Worm (Caenorhabditis elegans) whole organism, mixed stage, embryonic: ENCODE measurements around the gene R144.12.
A peak's percentile ranks its signal among the peaks of the same experiment; 100 is the strongest.
"Not testable (repeated sequence)": the region's sequence is repeated elsewhere in the genome, so short reads cannot be mapped to it uniquely, and the experiment has no call there.

Experiments used
- M03D4.4 ChIP-seq: sonication (generic microtip); optimal IDR thresholded peaks from 2 replicates; lab custom pipeline; 2017; ENCODE audit warnings: mild to moderate bottlenecking, missing genetic modification characterization, missing compliant biosample characterization
- bed-3 ChIP-seq: fragments of 200-800 bp; sonication (Bioruptor generic); optimal IDR thresholded peaks from 3 replicates; lab custom pipeline; 2018; ENCODE audit warnings: mild to moderate bottlenecking, missing genetic modification characterization, moderate library complexity, missing compliant biosample characterization
- blmp-1 ChIP-seq: fragments of 150-350 bp; optimal IDR thresholded peaks from 2 replicates; lab custom pipeline; 2014; ENCODE audit warnings: missing biosample characterization, missing genetic modification characterization
- ceh-39 ChIP-seq: fragments of 150-350 bp; optimal IDR thresholded peaks from 2 replicates; lab custom pipeline; 2014; ENCODE audit warnings: missing biosample characterization, missing genetic modification characterization
- ceh-43 ChIP-seq: fragments of 200-800 bp; sonication (Bioruptor generic); optimal IDR thresholded peaks from 2 replicates; lab custom pipeline; 2018; ENCODE audit warnings: mild to moderate bottlenecking, missing genetic modification characterization, moderate library complexity, missing compliant biosample characterization
- ceh-83 ChIP-seq: fragments of 200-800 bp; sonication (Bioruptor generic); optimal IDR thresholded peaks from 2 replicates; lab custom pipeline; 2018; ENCODE audit warnings: mild to moderate bottlenecking, missing genetic modification characterization, missing compliant biosample characterization
- ces-1 ChIP-seq: fragments of 150-350 bp; optimal IDR thresholded peaks from 2 replicates; lab custom pipeline; 2014; ENCODE audit warnings: missing biosample characterization, missing genetic modification reagents, missing genetic modification characterization
- cnd-1 ChIP-seq: fragments of 200-800 bp; sonication (Bioruptor generic); optimal IDR thresholded peaks from 2 replicates; lab custom pipeline; 2018; ENCODE audit warnings: mild to moderate bottlenecking, missing genetic modification characterization, missing compliant biosample characterization
- drap-1 ChIP-seq: fragments of 200-800 bp; sonication (Bioruptor generic); optimal IDR thresholded peaks from 3 replicates; lab custom pipeline; 2018; ENCODE audit warnings: mild to moderate bottlenecking, missing genetic modification characterization, missing compliant biosample characterization
- elt-1 ChIP-seq: sonication (generic microtip); optimal IDR thresholded peaks from 2 replicates; lab custom pipeline; 2017; ENCODE audit warnings: missing genetic modification characterization, mild to moderate bottlenecking, missing compliant biosample characterization, antibody characterized with exemption, moderate library complexity, borderline replicate concordance; ENCODE audit not compliant: insufficient read depth
- elt-3 ChIP-seq: fragments of 150-350 bp; optimal IDR thresholded peaks from 2 replicates; lab custom pipeline; 2014; ENCODE audit warnings: missing biosample characterization, missing genetic modification characterization
- flh-1 ChIP-seq: fragments of 200-800 bp; sonication (Bioruptor generic); optimal IDR thresholded peaks from 2 replicates; lab custom pipeline; 2018; ENCODE audit warnings: mild to moderate bottlenecking, missing genetic modification characterization, moderate library complexity, missing compliant biosample characterization
- ham-2 ChIP-seq: fragments of 200-800 bp; sonication (Bioruptor generic); optimal IDR thresholded peaks from 2 replicates; lab custom pipeline; 2018; ENCODE audit warnings: mild to moderate bottlenecking, missing genetic modification characterization, missing compliant biosample characterization
- hlh-1 ChIP-seq: fragments of 150-350 bp; optimal IDR thresholded peaks from 2 replicates; lab custom pipeline; 2014; ENCODE audit warnings: missing biosample characterization, missing genetic modification reagents, missing genetic modification characterization
- lin-13 ChIP-seq: fragments of 150-350 bp; optimal IDR thresholded peaks from 2 replicates; lab custom pipeline; 2014; ENCODE audit warnings: missing biosample characterization, missing genetic modification characterization
- lin-32 ChIP-seq: fragments of 200-800 bp; sonication (Bioruptor generic); optimal IDR thresholded peaks from 2 replicates; lab custom pipeline; 2018; ENCODE audit warnings: mild to moderate bottlenecking, missing genetic modification characterization, missing compliant biosample characterization
- lsy-2 ChIP-seq: fragments of 150-350 bp; optimal IDR thresholded peaks from 2 replicates; lab custom pipeline; 2014; ENCODE audit warnings: missing biosample characterization, missing genetic modification characterization
- mab-5 ChIP-seq: fragments of 150-350 bp; optimal IDR thresholded peaks from 2 replicates; lab custom pipeline; 2014; ENCODE audit warnings: missing biosample characterization, missing genetic modification characterization
- mep-1 ChIP-seq: fragments of 150-350 bp; optimal IDR thresholded peaks from 2 replicates; lab custom pipeline; 2017; ENCODE audit warnings: missing biosample characterization, missing genetic modification reagents, missing genetic modification characterization, inconsistent platforms
- mls-2 ChIP-seq: sonication (generic microtip); optimal IDR thresholded peaks from 2 replicates; lab custom pipeline; 2016; ENCODE audit warnings: mild to moderate bottlenecking, missing genetic modification characterization, moderate library complexity, missing compliant biosample characterization
- nhr-12 ChIP-seq: fragments of 150-350 bp; optimal IDR thresholded peaks from 2 replicates; lab custom pipeline; 2014; ENCODE audit warnings: missing biosample characterization, missing genetic modification characterization
- nhr-2 ChIP-seq: fragments of 150-350 bp; optimal IDR thresholded peaks from 2 replicates; lab custom pipeline; 2014; ENCODE audit warnings: missing biosample characterization, missing genetic modification characterization
- nhr-237 ChIP-seq: fragments of 150-350 bp; optimal IDR thresholded peaks from 2 replicates; lab custom pipeline; 2014; ENCODE audit warnings: missing biosample characterization, missing genetic modification characterization
- nhr-28 ChIP-seq: fragments of 150-350 bp; optimal IDR thresholded peaks from 2 replicates; lab custom pipeline; 2014; ENCODE audit warnings: missing biosample characterization, missing genetic modification characterization
- nhr-76 ChIP-seq: sonication (generic microtip); optimal IDR thresholded peaks from 2 replicates; lab custom pipeline; 2017; ENCODE audit warnings: missing biosample characterization, missing genetic modification characterization
- pha-4 ChIP-seq: fragments of 150-350 bp; optimal IDR thresholded peaks from 2 replicates; lab custom pipeline; 2018; ENCODE audit warnings: missing biosample characterization, missing genetic modification reagents, missing genetic modification characterization
- sem-2 ChIP-seq: fragments of 200-800 bp; sonication (Bioruptor generic); optimal IDR thresholded peaks from 2 replicates; lab custom pipeline; 2018; ENCODE audit warnings: mild to moderate bottlenecking, missing genetic modification characterization, missing compliant biosample characterization
- snpc-4 ChIP-seq: fragments of 150-350 bp; optimal IDR thresholded peaks from 2 replicates; lab custom pipeline; 2014; ENCODE audit warnings: missing biosample characterization, missing genetic modification characterization
- sptf-1 ChIP-seq: sonication (generic microtip); optimal IDR thresholded peaks from 2 replicates; lab custom pipeline; 2017; ENCODE audit warnings: mild to moderate bottlenecking, missing genetic modification characterization, moderate library complexity, missing compliant biosample characterization
- tbx-8 ChIP-seq: fragments of 200-800 bp; sonication (Bioruptor generic); optimal IDR thresholded peaks from 2 replicates; lab custom pipeline; 2018; ENCODE audit warnings: mild to moderate bottlenecking, missing genetic modification characterization, moderate library complexity, missing compliant biosample characterization
- unc-120 ChIP-seq: sonication (generic microtip); optimal IDR thresholded peaks from 2 replicates; lab custom pipeline; 2017; ENCODE audit warnings: missing genetic modification characterization, missing compliant biosample characterization; ENCODE audit not compliant: poor library complexity, severe bottlenecking
- unc-39 ChIP-seq: fragments of 150-350 bp; optimal IDR thresholded peaks from 2 replicates; lab custom pipeline; 2014; ENCODE audit warnings: missing biosample characterization, missing genetic modification characterization
- unc-62 ChIP-seq: fragments of 150-350 bp; optimal IDR thresholded peaks from 2 replicates; lab custom pipeline; 2014; ENCODE audit warnings: missing biosample characterization, missing genetic modification reagents, missing genetic modification characterization
- zip-8 ChIP-seq: fragments of 150-350 bp; optimal IDR thresholded peaks from 2 replicates; lab custom pipeline; 2014; ENCODE audit warnings: missing biosample characterization, missing genetic modification characterization
- ztf-11 ChIP-seq: fragments of 150-350 bp; optimal IDR thresholded peaks from 2 replicates; lab custom pipeline; 2014; ENCODE audit warnings: missing biosample characterization, missing genetic modification characterization

R144.12 gene

DNA sequence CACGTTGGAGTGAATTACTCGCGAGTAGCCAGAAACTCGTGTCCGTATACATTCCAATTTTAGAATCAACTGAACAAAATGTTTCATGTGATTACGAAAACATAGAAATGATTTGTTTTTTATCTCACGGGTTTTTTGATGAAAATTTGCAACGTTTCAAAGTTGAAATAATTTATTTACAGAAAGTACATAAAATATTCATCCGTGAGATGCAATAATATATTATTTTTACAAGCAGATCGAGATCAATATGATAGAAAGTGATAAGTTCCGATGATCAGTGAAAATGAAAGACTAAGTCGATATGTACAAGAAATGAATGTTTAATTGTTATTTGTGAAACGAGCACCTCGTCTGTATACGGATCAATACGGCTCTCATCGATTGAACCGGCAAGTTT, 26.4 kb downstream of the R144.12 start, which contains the start of gene C27F2.6:
C27F2.6 (minus strand) TSS at position 101 of the 400 bp plus-strand sequence.
- TF ChIP-seq nhr-28, sptf-1, ztf-11 (tag; lab: Kevin White, UChicago): not testable (repeated sequence)

DNA sequence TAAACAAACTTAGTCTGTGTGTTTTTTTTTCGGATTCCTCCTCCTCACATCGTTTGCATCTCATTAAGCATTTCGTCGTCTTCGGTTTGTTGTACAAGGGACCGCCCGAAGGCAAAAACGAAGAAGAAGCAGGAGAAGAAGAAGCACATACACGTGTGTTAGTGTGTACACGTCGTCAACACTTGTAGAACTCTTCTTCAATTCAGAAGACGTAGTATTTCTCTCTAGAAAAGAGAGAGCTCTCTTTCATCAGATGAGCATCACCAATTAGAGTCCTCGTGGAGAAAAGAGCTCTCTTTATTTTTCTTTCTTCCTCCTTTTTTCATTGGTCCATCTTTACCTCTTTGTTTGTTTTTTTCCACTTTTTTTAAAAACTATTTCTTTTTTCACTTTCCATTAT, 38.6 kb downstream of the R144.12 start:
- TF ChIP-seq zip-8 (tag; lab: Kevin White, UChicago) (no peak), ces-1 (peak; percentile 37), ceh-39 (tag; lab: Kevin White, UChicago) (no peak)
- TF ChIP-seq, all 35 proteins: peak for 1

DNA sequence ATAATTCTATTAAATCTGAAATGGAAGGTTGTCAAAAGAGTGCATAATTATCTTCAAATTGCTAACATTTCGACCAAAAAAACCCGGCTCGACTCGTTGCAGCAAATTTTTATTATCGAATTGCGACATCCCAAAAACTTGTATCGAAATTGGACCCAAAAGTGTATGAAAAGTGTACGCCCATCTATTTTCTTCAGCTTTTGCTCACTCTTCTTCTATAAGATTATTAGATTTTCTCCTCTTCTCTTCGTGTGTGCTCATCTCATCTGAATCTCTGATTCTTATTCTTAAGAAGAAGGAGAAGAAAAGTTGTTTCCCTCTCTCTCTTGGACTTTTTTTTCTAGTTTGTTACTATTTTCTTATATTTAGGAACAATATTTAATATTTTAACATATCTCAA, 39.5 kb downstream of the R144.12 start:
- no peak for TF ChIP-seq unc-39 (tag; lab: Kevin White, UChicago)
- TF ChIP-seq bed-3 = no peak
- no peak for TF ChIP-seq lin-13 (tag; lab: Kevin White, UChicago)
- no peak for TF ChIP-seq blmp-1 (tag; lab: Kevin White, UChicago)
- peak; percentile 95 for TF ChIP-seq ces-1
- TF ChIP-seq cnd-1 (tag; lab: Kevin White, UChicago) = no peak

DNA sequence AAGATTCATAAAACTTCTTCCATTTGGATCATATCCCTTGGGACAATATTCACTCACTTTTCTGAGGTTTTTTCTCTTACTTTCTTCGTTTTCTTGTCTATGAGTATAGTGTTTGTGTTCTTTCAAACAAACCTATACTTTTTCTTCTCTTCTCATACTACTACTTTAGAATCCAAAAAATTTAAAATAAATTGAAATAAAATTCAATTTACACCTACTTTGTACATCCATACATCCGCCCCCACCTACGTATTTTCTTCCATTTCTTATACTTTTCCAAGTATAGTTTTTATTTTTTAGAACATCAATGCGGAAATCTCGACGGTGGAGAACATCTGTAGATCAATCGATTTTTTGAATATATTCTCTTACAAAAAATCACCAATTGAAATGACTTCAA, 41.5 kb downstream of the R144.12 start, which contains the start of gene nca-2:
nca-2 (plus strand) TSS at position 301 of the 400 bp plus-strand sequence.
- TF ChIP-seq ceh-83 (GFP tag; lab: Kevin White, UChicago) = no peak

DNA sequence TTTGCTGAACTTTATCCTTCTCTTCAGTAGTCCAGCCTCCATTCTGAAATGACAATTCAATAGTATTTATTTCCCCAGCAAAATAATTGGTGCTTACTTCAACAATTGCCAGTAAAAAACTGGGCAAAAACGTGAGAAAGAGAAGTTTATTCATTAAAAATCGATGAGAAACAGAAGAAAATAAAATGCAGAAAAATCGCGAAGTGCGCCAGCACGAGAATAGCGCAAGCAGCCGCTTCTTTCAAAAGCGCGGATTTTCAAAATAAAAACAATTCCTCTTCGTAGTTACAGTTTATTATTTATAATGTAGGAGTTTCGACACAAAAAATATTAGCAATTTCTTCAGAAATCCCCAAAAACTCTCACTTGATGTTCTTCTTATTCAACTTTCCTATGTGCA, 43.9 kb downstream of the R144.12 start, which contains the start of gene C27F2.9:
C27F2.9 (minus strand) TSS at position 159 of the 400 bp plus-strand sequence.
- TF ChIP-seq ces-1 = peak; percentile 73
- peak; percentile 80 for TF ChIP-seq lsy-2
- TF ChIP-seq lin-13 (tag; lab: Kevin White, UChicago) = peak; percentile 71
- TF ChIP-seq sptf-1 (tag; lab: Kevin White, UChicago) = peak; percentile 76
- no peak for TF ChIP-seq nhr-76 (tag; lab: Kevin White, UChicago)
- TF ChIP-seq elt-1 (tag; lab: Kevin White, UChicago) = no peak
- peak; percentile 73 for TF ChIP-seq nhr-237 (tag; lab: Kevin White, UChicago)
- no peak for TF ChIP-seq unc-39 (tag; lab: Kevin White, UChicago)
- TF ChIP-seq sem-2 (GFP tag; lab: Kevin White, UChicago) = no peak
- TF ChIP-seq flh-1 (GFP tag; lab: Kevin White, UChicago) = no peak
- TF ChIP-seq pha-4 = no peak
- TF ChIP-seq unc-62 (GFP tag; lab: Kevin White, UChicago) = no peak
- TF ChIP-seq elt-3 (tag; lab: Kevin White, UChicago) = no peak
- TF ChIP-seq snpc-4 (tag; lab: Kevin White, UChicago) = no peak
- peak; percentile 12 for TF ChIP-seq cnd-1 (tag; lab: Kevin White, UChicago)
- TF ChIP-seq ham-2 (GFP tag; lab: Kevin White, UChicago) = no peak
- no peak for TF ChIP-seq lin-32 (GFP tag; lab: Kevin White, UChicago)
- no peak for TF ChIP-seq blmp-1 (tag; lab: Kevin White, UChicago)
- TF ChIP-seq nhr-12 (tag; lab: Kevin White, UChicago) = no peak
- peak; percentile 22 for TF ChIP-seq ceh-43 (GFP tag; lab: Kevin White, UChicago)
- no peak for TF ChIP-seq nhr-28 (tag; lab: Kevin White, UChicago)
- peak; percentile 1 for TF ChIP-seq unc-120
- peak; percentile 88 for TF ChIP-seq mep-1 (tag; lab: Kevin White, UChicago)
- TF ChIP-seq nhr-2 = peak; percentile 16
- TF ChIP-seq zip-8 (tag; lab: Kevin White, UChicago) = no peak
- no peak for TF ChIP-seq bed-3
- peak; percentile 52 for TF ChIP-seq M03D4.4 (tag; lab: Kevin White, UChicago)
- TF ChIP-seq mab-5 (tag; lab: Kevin White, UChicago) = no peak
- peak; percentile 3 for TF ChIP-seq hlh-1 (tag; lab: Kevin White, UChicago)
- peak; percentile 25 for TF ChIP-seq drap-1
- TF ChIP-seq ceh-39 (tag; lab: Kevin White, UChicago) = peak; percentile 62
- no peak for TF ChIP-seq tbx-8 (GFP tag; lab: Kevin White, UChicago)
- peak; percentile 63 for TF ChIP-seq ceh-83 (GFP tag; lab: Kevin White, UChicago)
- peak; percentile 24 for TF ChIP-seq mls-2 (tag; lab: Kevin White, UChicago)
- TF ChIP-seq ztf-11 (tag; lab: Kevin White, UChicago) = no peak
